Fruit fly (Drosophila melanogaster) whole organism, prepupa: ENCODE data around the gene Rab30.

Source experiments
- CG10631 ChIP-seq: fragments of 200-800 bp; sonication (Bioruptor generic); optimal IDR thresholded peaks from 2 replicates; lab custom pipeline; 2016; ENCODE audit warnings: missing biosample characterization, missing genetic modification characterization
- CG10669 ChIP-seq: fragments of 200-800 bp; sonication (Bioruptor generic); optimal IDR thresholded peaks from 3 replicates; lab custom pipeline; 2018; ENCODE audit warnings: missing biosample characterization, mild to moderate bottlenecking, missing genetic modification characterization, moderate library complexity
- CG11294 ChIP-seq: fragments of 200-800 bp; sonication (Bioruptor generic); IDR thresholded peaks from 2 replicates; pipeline ENCODE4 v1.3.6; 2022; ENCODE audit warnings: missing biosample characterization, missing genetic modification characterization
- CG11762 ChIP-seq: fragments of 200-800 bp; sonication (Bioruptor generic); optimal IDR thresholded peaks from 3 replicates; lab custom pipeline; 2016; ENCODE audit warnings: missing biosample characterization, missing genetic modification characterization; ENCODE audit not compliant: insufficient read depth
- CG11902 ChIP-seq: fragments of 200-800 bp; sonication (Bioruptor generic); optimal IDR thresholded peaks from 3 replicates; lab custom pipeline; 2016; ENCODE audit warnings: missing biosample characterization, missing genetic modification characterization
- CG15336 ChIP-seq: fragments of 200-800 bp; sonication (Bioruptor generic); IDR thresholded peaks from 2 replicates; pipeline ENCODE4 v1.3.6; 2022; ENCODE audit warnings: missing biosample characterization, missing genetic modification characterization
- CG1621 ChIP-seq: fragments of 200-800 bp; sonication (Bioruptor generic); optimal IDR thresholded peaks from 3 replicates; lab custom pipeline; 2018; ENCODE audit warnings: missing biosample characterization, mild to moderate bottlenecking, missing genetic modification characterization
- CG16779 ChIP-seq: fragments of 200-800 bp; sonication (Bioruptor generic); optimal IDR thresholded peaks from 3 replicates; lab custom pipeline; 2017; ENCODE audit warnings: missing biosample characterization, mild to moderate bottlenecking, missing genetic modification characterization
- CG3032 ChIP-seq: fragments of 200-800 bp; optimal IDR thresholded peaks from 2 replicates; lab custom pipeline; 2019; ENCODE audit warnings: missing biosample characterization, mild to moderate bottlenecking, missing genetic modification characterization, moderate library complexity
- CG31627 ChIP-seq: fragments of 200-800 bp; sonication (Bioruptor generic); optimal IDR thresholded peaks from 3 replicates; lab custom pipeline; 2016; ENCODE audit warnings: missing biosample characterization, missing genetic modification characterization
- CG32006 ChIP-seq: fragments of 200-800 bp; sonication (Bioruptor generic); optimal IDR thresholded peaks from 3 replicates; lab custom pipeline; 2017; ENCODE audit warnings: missing biosample characterization, mild to moderate bottlenecking, missing genetic modification characterization
- CG34406 ChIP-seq: fragments of 200-800 bp; sonication (Bioruptor generic); optimal IDR thresholded peaks from 3 replicates; lab custom pipeline; 2016; ENCODE audit warnings: missing biosample characterization, missing genetic modification characterization
- CG3919 ChIP-seq: fragments of 200-800 bp; sonication (Bioruptor generic); optimal IDR thresholded peaks from 3 replicates; lab custom pipeline; 2016; ENCODE audit warnings: missing biosample characterization, missing genetic modification characterization
- CG4318 ChIP-seq: fragments of 200-800 bp; sonication (Bioruptor generic); optimal IDR thresholded peaks from 3 replicates; lab custom pipeline; 2017; ENCODE audit warnings: missing biosample characterization, mild to moderate bottlenecking, missing genetic modification characterization
- CG6163 ChIP-seq: fragments of 200-800 bp; sonication (Bioruptor generic); IDR thresholded peaks from 3 replicates; pipeline ENCODE4 v1.3.6; 2022; ENCODE audit warnings: missing biosample characterization, missing genetic modification characterization
- CG6276 ChIP-seq: fragments of 200-800 bp; sonication (Bioruptor generic); optimal IDR thresholded peaks from 2 replicates; lab custom pipeline; 2017; ENCODE audit warnings: missing biosample characterization, mild to moderate bottlenecking, missing genetic modification characterization
- CG6792 ChIP-seq: fragments of 200-800 bp; sonication (Bioruptor generic); optimal IDR thresholded peaks from 3 replicates; lab custom pipeline; 2016; ENCODE audit warnings: missing biosample characterization, missing genetic modification characterization
- CG6808 ChIP-seq: fragments of 200-800 bp; sonication (Bioruptor generic); optimal IDR thresholded peaks from 3 replicates; lab custom pipeline; 2017; ENCODE audit warnings: missing biosample characterization, missing genetic modification characterization, mild to moderate bottlenecking, moderate library complexity, missing genetic modification reagents
- CG6854 ChIP-seq: fragments of 200-800 bp; sonication (Bioruptor generic); optimal IDR thresholded peaks from 2 replicates; lab custom pipeline; 2017; ENCODE audit warnings: missing biosample characterization, mild to moderate bottlenecking, missing genetic modification characterization
- CG7368 ChIP-seq: fragments of 200-800 bp; sonication (Bioruptor generic); optimal IDR thresholded peaks from 3 replicates; lab custom pipeline; 2016; ENCODE audit warnings: missing biosample characterization, missing genetic modification characterization
- CG8119 ChIP-seq: fragments of 200-800 bp; sonication (Bioruptor generic); IDR thresholded peaks from 3 replicates; pipeline ENCODE4 v1.3.6; 2022; ENCODE audit warnings: missing biosample characterization, missing genetic modification characterization
- CG8319 ChIP-seq: fragments of 200-800 bp; sonication (Bioruptor generic); optimal IDR thresholded peaks from 3 replicates; lab custom pipeline; 2016; ENCODE audit warnings: missing biosample characterization, missing genetic modification characterization
- CG9139 ChIP-seq: fragments of 200-800 bp; sonication (Bioruptor generic); optimal IDR thresholded peaks from 3 replicates; lab custom pipeline; 2017; ENCODE audit warnings: missing biosample characterization, mild to moderate bottlenecking, missing genetic modification characterization
- Eip75B ChIP-seq: fragments of 200-800 bp; sonication (Bioruptor generic); optimal IDR thresholded peaks from 3 replicates; lab custom pipeline; 2016; ENCODE audit warnings: missing biosample characterization, missing genetic modification characterization
- Eip93F ChIP-seq: fragments of 200-800 bp; sonication (Bioruptor generic); optimal IDR thresholded peaks from 2 replicates; lab custom pipeline; 2016; ENCODE audit warnings: missing biosample characterization, mild to moderate bottlenecking, missing genetic modification characterization
- Ets21C ChIP-seq: fragments of 200-800 bp; sonication (Bioruptor generic); optimal IDR thresholded peaks from 3 replicates; lab custom pipeline; 2016; ENCODE audit warnings: missing biosample characterization, missing genetic modification characterization
- Ets96B ChIP-seq: fragments of 200-800 bp; optimal IDR thresholded peaks from 2 replicates; lab custom pipeline; 2019; ENCODE audit warnings: missing biosample characterization, mild to moderate bottlenecking, missing genetic modification characterization, moderate library complexity
- Gug ChIP-seq: fragments of 200-800 bp; sonication (Bioruptor generic); IDR thresholded peaks from 2 replicates; pipeline ENCODE4 v1.3.6; 2022; ENCODE audit warnings: missing biosample characterization, missing genetic modification characterization
- Hr38 ChIP-seq: sonication (Bioruptor generic); optimal IDR thresholded peaks from 2 replicates; lab custom pipeline; 2016; ENCODE audit warnings: missing biosample characterization, missing genetic modification characterization
- Hr39 ChIP-seq: fragments of 200-800 bp; sonication (Bioruptor generic); optimal IDR thresholded peaks from 2 replicates; lab custom pipeline; 2016; ENCODE audit warnings: missing biosample characterization, missing genetic modification characterization
- Hr4 ChIP-seq: fragments of 200-800 bp; sonication (Bioruptor generic); optimal IDR thresholded peaks from 3 replicates; lab custom pipeline; 2016; ENCODE audit warnings: missing biosample characterization, missing genetic modification characterization
- Lpt ChIP-seq: fragments of 200-800 bp; sonication (Bioruptor generic); optimal IDR thresholded peaks from 3 replicates; lab custom pipeline; 2016; ENCODE audit warnings: missing biosample characterization, missing genetic modification characterization
- Met ChIP-seq: fragments of 200-800 bp; sonication (Bioruptor generic); optimal IDR thresholded peaks from 3 replicates; lab custom pipeline; 2016; ENCODE audit warnings: missing biosample characterization, missing genetic modification characterization
- OdsH ChIP-seq: fragments of 200-800 bp; sonication (Bioruptor generic); optimal IDR thresholded peaks from 3 replicates; lab custom pipeline; 2016; ENCODE audit warnings: missing biosample characterization, missing genetic modification characterization
- Smox ChIP-seq: fragments of 200-800 bp; sonication (Bioruptor generic); optimal IDR thresholded peaks from 3 replicates; lab custom pipeline; 2016; ENCODE audit warnings: missing biosample characterization, missing genetic modification characterization
- Sox102F ChIP-seq: fragments of 200-800 bp; sonication (Bioruptor generic); optimal IDR thresholded peaks from 2 replicates; lab custom pipeline; 2016; ENCODE audit warnings: missing biosample characterization, mild to moderate bottlenecking, missing genetic modification characterization
- Sox15 ChIP-seq: fragments of 200-800 bp; sonication (Bioruptor generic); optimal IDR thresholded peaks from 3 replicates; lab custom pipeline; 2016; ENCODE audit warnings: missing biosample characterization, missing genetic modification characterization
- achi ChIP-seq: fragments of 200-800 bp; sonication (Bioruptor generic); optimal IDR thresholded peaks from 3 replicates; lab custom pipeline; 2016; ENCODE audit warnings: missing biosample characterization, missing genetic modification characterization
- acj6 ChIP-seq: fragments of 200-800 bp; sonication (Bioruptor generic); optimal IDR thresholded peaks from 3 replicates; lab custom pipeline; 2016; ENCODE audit warnings: missing biosample characterization, missing genetic modification characterization
- cyc ChIP-seq: fragments of 200-800 bp; sonication (Bioruptor generic); optimal IDR thresholded peaks from 3 replicates; lab custom pipeline; 2016; ENCODE audit warnings: missing biosample characterization, missing genetic modification characterization
- dac ChIP-seq: fragments of 200-800 bp; sonication (Bioruptor generic); optimal IDR thresholded peaks from 2 replicates; lab custom pipeline; 2017; ENCODE audit warnings: missing biosample characterization, mild to moderate bottlenecking, missing genetic modification characterization
- dsx ChIP-seq: fragments of 200-800 bp; optimal IDR thresholded peaks from 3 replicates; lab custom pipeline; 2019; ENCODE audit warnings: missing biosample characterization, mild to moderate bottlenecking, missing genetic modification characterization, moderate library complexity; ENCODE audit not compliant: poor library complexity, severe bottlenecking
- eg ChIP-seq: fragments of 200-800 bp; sonication (Bioruptor generic); IDR thresholded peaks from 3 replicates; pipeline ENCODE4 v1.3.6; 2022; ENCODE audit warnings: missing biosample characterization, missing genetic modification characterization
- fd59A ChIP-seq: fragments of 200-800 bp; sonication (Bioruptor generic); optimal IDR thresholded peaks from 2 replicates; lab custom pipeline; 2017; ENCODE audit warnings: missing biosample characterization, mild to moderate bottlenecking, missing genetic modification characterization, missing genetic modification reagents
- fd85E ChIP-seq: fragments of 200-800 bp; sonication (Bioruptor generic); optimal IDR thresholded peaks from 3 replicates; lab custom pipeline; 2016; ENCODE audit warnings: missing biosample characterization, missing genetic modification characterization
- fkh ChIP-seq: fragments of 200-800 bp; sonication (Bioruptor generic); optimal IDR thresholded peaks from 3 replicates; lab custom pipeline; 2017; ENCODE audit warnings: missing biosample characterization, mild to moderate bottlenecking, missing genetic modification characterization, moderate library complexity
- lz ChIP-seq: fragments of 200-800 bp; sonication (Bioruptor generic); optimal IDR thresholded peaks from 3 replicates; lab custom pipeline; 2016; ENCODE audit warnings: missing biosample characterization, missing genetic modification characterization
- pdm3 ChIP-seq: fragments of 200-800 bp; sonication (Bioruptor generic); optimal IDR thresholded peaks from 3 replicates; lab custom pipeline; 2016; ENCODE audit warnings: missing biosample characterization, missing genetic modification characterization
- salr ChIP-seq, 2 experiments: fragments of 200-800 bp; sonication (Bioruptor generic); optimal IDR thresholded peaks; 3 replicates each; lab custom pipeline; 2016 to 2018; ENCODE audit warnings: missing biosample characterization in 2 of 2, missing genetic modification characterization in 2 of 2, mild to moderate bottlenecking in 1 of 2
- spab ChIP-seq: fragments of 200-800 bp; sonication (Bioruptor generic); optimal IDR thresholded peaks from 2 replicates; lab custom pipeline; 2017; ENCODE audit warnings: missing biosample characterization, mild to moderate bottlenecking, missing genetic modification characterization, missing genetic modification reagents
- ss ChIP-seq, 2 experiments: fragments of 200-800 bp; sonication (Bioruptor generic); optimal IDR thresholded peaks; 2 replicates in 1 of 2; 3 replicates in 1 of 2; lab custom pipeline; 2017 to 2018; ENCODE audit warnings: mild to moderate bottlenecking in 2 of 2, missing biosample characterization in 2 of 2, missing genetic modification characterization in 2 of 2, moderate library complexity in 1 of 2
- topi ChIP-seq: fragments of 200-800 bp; sonication (Bioruptor generic); optimal IDR thresholded peaks from 3 replicates; lab custom pipeline; 2016; ENCODE audit warnings: missing biosample characterization, missing genetic modification characterization
- vri ChIP-seq: fragments of 200-800 bp; sonication (Bioruptor generic); optimal IDR thresholded peaks from 3 replicates; lab custom pipeline; 2016; ENCODE audit warnings: missing biosample characterization, mild to moderate bottlenecking, missing genetic modification characterization

The Rab30 gene

dm6 chr2L:7032517-7032951 lies at the start of gene Rab30, which contains the start of gene Caper:
Rab30 (minus strand) TSS chr2L:7032606.
Caper (plus strand) TSS chr2L:7032721.
- TF ChIP-seq fd85E (GFP tag; lab: Kevin White, UChicago) (no peak), CG6163 (GFP tag; lab: Robert Waterston, UW) (no peak), CG10631 (peak; percentile 53), CG34406 (GFP tag; lab: Kevin White, UChicago) (no peak), OdsH (GFP tag; lab: Kevin White, UChicago) (peak; percentile 13), eg (no peak), achi (GFP tag; lab: Kevin White, UChicago) (no peak), CG3032 (peak; percentile 12), CG15336 (GFP tag; lab: Robert Waterston, UW) (no peak), Sox15 (GFP tag; lab: Kevin White, UChicago) (no peak), CG8319 (no peak), Met (peak; percentile 21), Eip75B (GFP tag; lab: Kevin White, UChicago) (peak; percentile 7), lz (GFP tag; lab: Kevin White, UChicago) (peak; percentile 58), CG10669 (no peak), CG8119 (no peak), Sox102F (GFP tag; lab: Kevin White, UChicago) (no peak), Smox (GFP tag; lab: Kevin White, UChicago) (no peak), fd59A (GFP tag; lab: Kevin White, UChicago) (no peak), dsx (GFP tag; lab: Kevin White, UChicago) (no peak), Hr4 (peak; percentile 26), vri (GFP tag; lab: Kevin White, UChicago) (peak; percentile 39), CG6792 (GFP tag; lab: Kevin White, UChicago) (no peak), Gug (no peak), Lpt (GFP tag; lab: Kevin White, UChicago) (no peak), Eip93F (GFP tag; lab: Kevin White, UChicago) (no peak), pdm3 (GFP tag; lab: Kevin White, UChicago) (no peak), CG9139 (GFP tag; lab: Kevin White, UChicago) (no peak), Ets21C (GFP tag; lab: Kevin White, UChicago) (no peak), CG6808 (GFP tag; lab: Kevin White, UChicago) (no peak), CG11762 (no peak), CG32006 (no peak), Hr39 (GFP tag; lab: Kevin White, UChicago) (peak; percentile 53), Ets96B (tag; lab: Kevin White, UChicago) (no peak), spab (no peak), CG4318 (no peak), acj6 (GFP tag; lab: Kevin White, UChicago) (peak; percentile 25), CG11902 (GFP tag; lab: Kevin White, UChicago) (no peak), CG6276 (GFP tag; lab: Kevin White, UChicago) (no peak), fkh (GFP tag; lab: Kevin White, UChicago) (peak; percentile 76), topi (GFP tag; lab: Kevin White, UChicago) (peak; percentile 42), Hr38 (no peak), dac (no peak), CG31627 (GFP tag; lab: Kevin White, UChicago) (peak; percentile 62), cyc (GFP tag; lab: Kevin White, UChicago) (peak; percentile 47), CG11294 (GFP tag; lab: Robert Waterston, UW) (no peak), CG6854 (GFP tag; lab: Kevin White, UChicago) (no peak), ss (GFP tag; optimal IDR thresholded peaks at IDR 0.05; lab: Kevin White, UChicago) (no peak), CG7368 (GFP tag; lab: Kevin White, UChicago) (no peak), salr (GFP tag; optimal IDR thresholded peaks at IDR 0.05; lab: Kevin White, UChicago) (no peak), CG16779 (tag; lab: Kevin White, UChicago) (no peak), CG1621 (tag; lab: Kevin White, UChicago) (peak; percentile 43), CG3919 (GFP tag; lab: Kevin White, UChicago) (peak; percentile 35)
